Worm (Caenorhabditis elegans) whole organism, L2 larva: Measurements from ENCODE around the gene F19B2.7.
A peak's percentile ranks its signal among the peaks of the same experiment; 100 is the strongest.

Source experiments
- C34F6.9 ChIP-seq: fragments of 150-350 bp; optimal IDR thresholded peaks from 2 replicates; lab custom pipeline; 2014; ENCODE audit warnings: missing biosample characterization, missing genetic modification characterization
- F13H6.1 ChIP-seq: sonication (generic microtip); optimal IDR thresholded peaks from 2 replicates; lab custom pipeline; 2016; ENCODE audit warnings: missing genetic modification characterization, missing compliant biosample characterization
- R02D3.7 ChIP-seq: fragments of 150-350 bp; optimal IDR thresholded peaks from 2 replicates; lab custom pipeline; 2014; ENCODE audit warnings: missing biosample characterization, missing genetic modification characterization
- ZK546.5 ChIP-seq: sonication (generic microtip); optimal IDR thresholded peaks from 2 replicates; lab custom pipeline; 2017; ENCODE audit warnings: missing biosample characterization, missing genetic modification characterization
- aly-2 ChIP-seq: fragments of 150-350 bp; optimal IDR thresholded peaks from 2 replicates; lab custom pipeline; 2014; ENCODE audit warnings: missing biosample characterization, missing genetic modification characterization
- ama-1 ChIP-seq: fragments of 150-350 bp; optimal IDR thresholded peaks from 2 replicates; lab custom pipeline; 2018; ENCODE audit warnings: inconsistent platforms
- crh-2 ChIP-seq: sonication (generic microtip); optimal IDR thresholded peaks from 2 replicates; lab custom pipeline; 2017; ENCODE audit warnings: missing biosample characterization, missing genetic modification characterization
- elt-1 ChIP-seq: fragments of 150-350 bp; optimal IDR thresholded peaks from 2 replicates; lab custom pipeline; 2014; ENCODE audit warnings: missing biosample characterization, missing genetic modification characterization
- elt-3 ChIP-seq: sonication (generic microtip); optimal IDR thresholded peaks from 2 replicates; lab custom pipeline; 2017; ENCODE audit warnings: missing biosample characterization, missing genetic modification characterization
- fos-1 ChIP-seq: fragments of 150-350 bp; optimal IDR thresholded peaks from 2 replicates; lab custom pipeline; 2014; ENCODE audit warnings: missing biosample characterization, missing genetic modification characterization
- gmeb-1 ChIP-seq: fragments of 150-350 bp; optimal IDR thresholded peaks from 2 replicates; lab custom pipeline; 2014; ENCODE audit warnings: missing biosample characterization, missing genetic modification characterization
- lin-11 ChIP-seq: fragments of 150-350 bp; sonication (generic microtip); optimal IDR thresholded peaks from 2 replicates; lab custom pipeline; 2014; ENCODE audit warnings: missing biosample characterization, missing genetic modification characterization, inconsistent platforms, mixed read lengths
- lin-13 ChIP-seq: fragments of 150-350 bp; optimal IDR thresholded peaks from 2 replicates; lab custom pipeline; 2014; ENCODE audit warnings: missing biosample characterization, missing genetic modification reagents, missing genetic modification characterization
- lin-39 ChIP-seq: fragments of 150-350 bp; optimal IDR thresholded peaks from 2 replicates; lab custom pipeline; 2014; ENCODE audit warnings: missing biosample characterization, missing genetic modification reagents, missing genetic modification characterization
- lsy-2 ChIP-seq, 2 experiments: fragments of 150-350 bp in 1 of 2; sonication (generic microtip) in 1 of 2; optimal IDR thresholded peaks; 2 replicates each; lab custom pipeline; 2014 to 2017; ENCODE audit warnings: missing biosample characterization in 2 of 2, missing genetic modification characterization in 2 of 2
- mab-5 ChIP-seq: fragments of 150-350 bp; optimal IDR thresholded peaks from 2 replicates; lab custom pipeline; 2014; ENCODE audit warnings: missing biosample characterization, missing genetic modification characterization
- mbf-1 ChIP-seq: sonication (generic microtip); optimal IDR thresholded peaks from 2 replicates; lab custom pipeline; 2017; ENCODE audit warnings: missing biosample characterization, missing genetic modification characterization
- mdl-1 ChIP-seq, 2 experiments: fragments of 150-350 bp in 1 of 2; sonication (generic microtip) in 1 of 2; optimal IDR thresholded peaks; 2 replicates each; lab custom pipeline; 2017; ENCODE audit warnings: missing biosample characterization in 2 of 2, missing genetic modification characterization in 2 of 2
- nhr-10 ChIP-seq: sonication (generic microtip); optimal IDR thresholded peaks from 2 replicates; lab custom pipeline; 2017; ENCODE audit warnings: missing biosample characterization, missing genetic modification characterization
- nhr-11 ChIP-seq: fragments of 150-350 bp; optimal IDR thresholded peaks from 2 replicates; lab custom pipeline; 2014; ENCODE audit warnings: missing biosample characterization, missing genetic modification characterization
- nhr-12 ChIP-seq: fragments of 150-350 bp; optimal IDR thresholded peaks from 2 replicates; lab custom pipeline; 2014; ENCODE audit warnings: missing biosample characterization, missing genetic modification characterization
- nhr-129 ChIP-seq: fragments of 150-350 bp; optimal IDR thresholded peaks from 2 replicates; lab custom pipeline; 2014; ENCODE audit warnings: missing biosample characterization, missing genetic modification characterization
- nhr-21 ChIP-seq: fragments of 150-350 bp; optimal IDR thresholded peaks from 2 replicates; lab custom pipeline; 2014; ENCODE audit warnings: missing biosample characterization, missing genetic modification characterization
- nhr-23 ChIP-seq: fragments of 150-350 bp; optimal IDR thresholded peaks from 2 replicates; lab custom pipeline; 2014; ENCODE audit warnings: missing biosample characterization, missing genetic modification reagents, missing genetic modification characterization
- nhr-6 ChIP-seq: fragments of 150-350 bp; optimal IDR thresholded peaks from 2 replicates; lab custom pipeline; 2014; ENCODE audit warnings: missing biosample characterization, missing genetic modification characterization
- peb-1 ChIP-seq: fragments of 150-350 bp; optimal IDR thresholded peaks from 2 replicates; lab custom pipeline; 2014; ENCODE audit warnings: missing biosample characterization, missing genetic modification characterization
- skn-1 ChIP-seq: sonication (generic microtip); optimal IDR thresholded peaks from 2 replicates; lab custom pipeline; 2017; ENCODE audit warnings: missing biosample characterization, missing genetic modification characterization
- sma-3 ChIP-seq: sonication (generic microtip); optimal IDR thresholded peaks from 2 replicates; lab custom pipeline; 2016; ENCODE audit warnings: missing genetic modification reagents, missing genetic modification characterization, missing compliant biosample characterization
- sma-9 ChIP-seq, 2 experiments: fragments of 150-350 bp in 1 of 2; sonication (generic microtip) in 1 of 2; optimal IDR thresholded peaks; 2 replicates each; lab custom pipeline; 2014 to 2016; ENCODE audit warnings: missing genetic modification characterization in 2 of 2, mild to moderate bottlenecking in 1 of 2, missing biosample characterization in 1 of 2, missing compliant biosample characterization in 1 of 2, missing genetic modification reagents in 1 of 2, moderate library complexity in 1 of 2
- snpc-4 ChIP-seq: fragments of 150-350 bp; optimal IDR thresholded peaks from 2 replicates; lab custom pipeline; 2014; ENCODE audit warnings: missing biosample characterization, missing genetic modification characterization
- unc-39 ChIP-seq: fragments of 150-350 bp; optimal IDR thresholded peaks from 2 replicates; lab custom pipeline; 2014; ENCODE audit warnings: missing biosample characterization, missing genetic modification characterization
- zag-1 ChIP-seq: fragments of 150-350 bp; optimal IDR thresholded peaks from 2 replicates; lab custom pipeline; 2014; ENCODE audit warnings: missing biosample characterization, missing genetic modification characterization
- ztf-1 ChIP-seq: fragments of 200-800 bp; sonication (Bioruptor generic); conservative IDR thresholded peaks from 2 replicates; pipeline ENCODE4 v1.3.6; 2022; ENCODE audit warnings: missing genetic modification characterization, missing compliant biosample characterization
- ztf-4 ChIP-seq: fragments of 150-350 bp; optimal IDR thresholded peaks from 2 replicates; lab custom pipeline; 2014; ENCODE audit warnings: missing biosample characterization, missing genetic modification characterization

Gene F19B2.7

ce11 chrV:20163105-20163449 is 11.5 kb downstream of the F19B2.7 start:
- TF ChIP-seq ama-1 (lab: Kevin White, UChicago) (peak; percentile 58), sma-3 (no peak)

- TF ChIP-seq sma-9 (GFP tag; optimal IDR thresholded peaks at IDR 0.05; lab: Kevin White, UChicago) (peak; percentile 66), sma-9 (tag; optimal IDR thresholded peaks at IDR 0.05; lab: Kevin White, UChicago) (no peak), lsy-2 (tag; optimal IDR thresholded peaks at IDR 0.05; lab: Kevin White, UChicago) (peak in 1 of 2 experiments; percentile 35), nhr-129 (tag; lab: Kevin White, UChicago) (peak; percentile 43), sma-3 (peak; percentile 65), lin-13 (GFP tag; lab: Kevin White, UChicago) (no peak), fos-1 (peak; percentile 69), gmeb-1 (tag; lab: Kevin White, UChicago) (peak; percentile 63), lin-11 (tag; lab: Kevin White, UChicago) (no peak), nhr-10 (tag; lab: Kevin White, UChicago) (peak; percentile 6), nhr-21 (tag; lab: Kevin White, UChicago) (no peak), F13H6.1 (peak; percentile 39), ama-1 (lab: Kevin White, UChicago) (peak; percentile 89), crh-2 (tag; lab: Kevin White, UChicago) (peak; percentile 95)
These were observed 12.7 kb downstream of the F19B2.7 start, which contains the start of gene F19B2.5 for ce11 chrV:20164059-20164892. Gene F19B2.5, minus strand, starts transcription at chrV:20164165.

DNA sequence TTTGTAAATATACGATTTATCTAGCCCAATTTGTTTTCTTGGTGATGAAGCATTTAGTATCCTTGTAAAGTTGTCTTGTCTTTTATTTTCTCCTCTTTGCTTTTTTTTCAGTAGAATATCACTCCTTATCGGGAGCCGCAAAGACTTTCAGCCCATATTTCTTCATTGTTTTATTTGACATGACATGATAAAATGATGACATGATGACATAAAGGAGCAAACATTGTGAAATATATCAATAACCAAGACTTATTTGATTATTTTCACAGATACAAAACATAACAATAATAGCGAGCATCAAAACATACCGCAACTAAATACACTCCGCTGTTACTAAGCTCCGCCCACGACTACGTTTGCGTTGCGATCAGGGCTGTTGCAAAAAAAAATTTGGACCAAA is 14.3 kb downstream of the F19B2.7 start:
- no peak for TF ChIP-seq nhr-10 (tag; lab: Kevin White, UChicago)
- TF ChIP-seq peb-1 (tag; lab: Kevin White, UChicago), result no peak
- no peak for TF ChIP-seq elt-1 (tag; lab: Kevin White, UChicago)
- TF ChIP-seq ama-1 (lab: Kevin White, UChicago), result no peak
- peak; percentile 86 for TF ChIP-seq skn-1
- TF ChIP-seq F13H6.1, result no peak
- peak; percentile 8 for TF ChIP-seq fos-1

DNA sequence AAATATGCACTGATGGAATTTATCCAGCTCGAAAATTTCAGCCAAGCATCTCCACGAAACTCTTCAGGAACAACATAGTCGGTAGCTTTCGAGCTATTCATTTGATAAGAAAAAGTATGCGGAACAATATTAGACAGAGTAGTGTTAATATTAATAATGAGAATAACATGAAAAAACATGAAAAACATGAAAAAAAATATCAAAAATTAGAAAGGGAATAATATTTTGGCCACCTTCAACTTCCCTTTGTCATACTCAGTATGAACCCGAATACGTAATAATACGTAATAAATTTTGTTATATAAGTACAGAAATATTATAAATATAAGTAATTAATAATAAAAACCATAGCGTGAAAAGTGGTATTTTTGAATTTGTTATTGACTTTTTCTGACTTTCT is 20.4 kb downstream of the F19B2.7 start, which contains the start of gene srw-39:
TSS of gene srw-39 (minus strand) at position 101 of the 400 bp plus-strand sequence.
- TF ChIP-seq C34F6.9 (no peak), ZK546.5 (no peak), nhr-21 (tag; lab: Kevin White, UChicago) (no peak), lin-39 (tag; lab: Kevin White, UChicago) (no peak), ztf-4 (tag; lab: Kevin White, UChicago) (no peak)

DNA sequence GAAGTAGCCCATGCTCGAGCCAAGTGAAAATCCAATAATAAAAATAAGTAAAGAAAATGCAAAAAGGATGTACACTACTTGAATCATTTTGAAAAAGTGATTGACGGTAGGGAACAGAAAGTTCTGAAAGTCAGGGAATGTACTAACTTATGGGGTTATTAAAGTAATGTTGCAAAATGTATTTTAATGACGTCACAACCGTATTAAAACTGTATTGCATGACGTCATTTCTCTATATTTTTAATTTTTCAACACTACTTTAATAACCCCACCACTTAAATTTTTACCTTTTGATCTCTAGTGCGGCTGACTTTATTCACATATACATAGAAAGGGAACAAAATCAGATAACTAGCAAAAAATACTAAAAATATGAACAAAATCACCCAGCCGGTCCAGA is 30.8 kb downstream of the F19B2.7 start:
- TF ChIP-seq nhr-6 (no peak), R02D3.7 (tag; lab: Kevin White, UChicago) (no peak), fos-1 (no peak), mdl-1 (tag; optimal IDR thresholded peaks at IDR 0.05; lab: Kevin White, UChicago) (no peak), sma-3 (no peak), nhr-12 (no peak), aly-2 (tag; lab: Kevin White, UChicago) (no peak), snpc-4 (tag; lab: Kevin White, UChicago) (no peak), crh-2 (tag; lab: Kevin White, UChicago) (no peak), F13H6.1 (no peak), elt-3 (tag; lab: Kevin White, UChicago) (no peak), nhr-10 (tag; lab: Kevin White, UChicago) (no peak), elt-1 (tag; lab: Kevin White, UChicago) (no peak), mab-5 (tag; lab: Kevin White, UChicago) (no peak), nhr-23 (tag; lab: Kevin White, UChicago) (no peak)

DNA sequence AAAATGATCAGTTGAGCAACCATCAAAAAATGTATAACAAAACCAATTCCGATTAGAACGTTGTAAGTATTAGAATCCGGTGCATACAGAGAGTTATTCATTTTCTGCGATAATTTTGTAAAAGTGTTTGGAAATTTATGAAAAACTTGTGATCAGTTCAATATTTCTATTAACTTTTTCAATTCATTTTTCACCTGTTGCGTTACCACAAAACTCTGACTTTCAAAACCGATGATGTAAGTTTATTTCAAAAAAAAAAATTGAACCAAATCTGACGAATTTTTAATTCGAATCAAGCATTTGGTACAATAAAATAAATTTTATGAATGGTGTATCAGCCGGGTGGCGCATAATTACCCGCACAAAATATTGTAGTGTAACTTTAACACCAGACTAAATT is 35.0 kb downstream of the F19B2.7 start, which contains the start of gene srz-16:
TSS of gene srz-16 (minus strand) at position 101 of the 400 bp plus-strand sequence.
- TF ChIP-seq ztf-1 (GFP tag; lab: Robert Waterston, UW) (no peak), mbf-1 (tag; lab: Kevin White, UChicago) (no peak), R02D3.7 (tag; lab: Kevin White, UChicago) (no peak), lsy-2 (tag; optimal IDR thresholded peaks at IDR 0.05; lab: Kevin White, UChicago) (no peak), sma-3 (no peak), nhr-11 (no peak), nhr-6 (no peak), zag-1 (tag; lab: Kevin White, UChicago) (no peak), gmeb-1 (tag; lab: Kevin White, UChicago) (no peak), elt-3 (tag; lab: Kevin White, UChicago) (no peak), nhr-23 (tag; lab: Kevin White, UChicago) (no peak), elt-1 (tag; lab: Kevin White, UChicago) (no peak), nhr-21 (tag; lab: Kevin White, UChicago) (no peak), unc-39 (tag; lab: Kevin White, UChicago) (no peak), nhr-12 (no peak), nhr-10 (tag; lab: Kevin White, UChicago) (no peak), crh-2 (tag; lab: Kevin White, UChicago) (no peak), skn-1 (no peak), nhr-129 (tag; lab: Kevin White, UChicago) (no peak)
- TF ChIP-seq, all 48 proteins: peak for 0
